Fruit fly (Drosophila melanogaster) whole organism, embryonic: ENCODE results near the gene CG11562.

ENCODE experiments used
- ATbp ChIP-seq: fragments of 200-800 bp; sonication (Bioruptor generic); optimal IDR thresholded peaks from 2 replicates; lab custom pipeline; 2017; ENCODE audit warnings: missing biosample characterization, mild to moderate bottlenecking, missing genetic modification characterization, missing genetic modification reagents
- Bgb ChIP-seq: fragments of 200-800 bp; sonication (Bioruptor generic); IDR thresholded peaks from 2 replicates; pipeline ENCODE4 v1.3.6; 2022; ENCODE audit warnings: missing biosample characterization, missing genetic modification characterization; ENCODE audit not compliant: partially characterized antibody
- C15 ChIP-seq: fragments of 200-800 bp; sonication (Bioruptor generic); IDR thresholded peaks from 3 replicates; pipeline ENCODE4 v1.3.6; 2022; ENCODE audit warnings: missing biosample characterization, missing genetic modification characterization
- CG10147 ChIP-seq: fragments of 200-800 bp; sonication (Bioruptor generic); optimal IDR thresholded peaks from 2 replicates; lab custom pipeline; 2019; ENCODE audit warnings: missing biosample characterization, mild to moderate bottlenecking, missing genetic modification characterization, moderate library complexity
- CG12299 ChIP-seq: fragments of 200-800 bp; sonication (Bioruptor generic); optimal IDR thresholded peaks from 2 replicates; lab custom pipeline; 2018; ENCODE audit warnings: missing biosample characterization, mild to moderate bottlenecking, missing genetic modification characterization
- CG12659 ChIP-seq: fragments of 200-800 bp; sonication (Bioruptor generic); optimal IDR thresholded peaks from 3 replicates; lab custom pipeline; 2017; ENCODE audit warnings: mild to moderate bottlenecking, missing biosample characterization, missing genetic modification reagents, missing genetic modification characterization
- CG13775 ChIP-seq: fragments of 200-800 bp; sonication (Bioruptor generic); optimal IDR thresholded peaks from 3 replicates; lab custom pipeline; 2017; ENCODE audit warnings: missing biosample characterization, mild to moderate bottlenecking, missing genetic modification characterization
- CG14014 ChIP-seq: fragments of 200-800 bp; sonication (Bioruptor generic); IDR thresholded peaks from 2 replicates; pipeline ENCODE4 v1.3.6; 2022; ENCODE audit warnings: missing biosample characterization, missing genetic modification characterization
- CG14441 ChIP-seq: fragments of 200-800 bp; sonication (Bioruptor generic); IDR thresholded peaks from 2 replicates; pipeline ENCODE4 v1.3.6; 2022; ENCODE audit warnings: missing biosample characterization, missing genetic modification characterization
- CG17802 ChIP-seq: fragments of 200-800 bp; sonication (Bioruptor generic); optimal IDR thresholded peaks from 2 replicates; lab custom pipeline; 2018; ENCODE audit warnings: missing biosample characterization, mild to moderate bottlenecking, missing genetic modification characterization, moderate library complexity
- CG17829 ChIP-seq: fragments of 200-800 bp; optimal IDR thresholded peaks from 2 replicates; lab custom pipeline; 2019; ENCODE audit warnings: missing biosample characterization, mild to moderate bottlenecking, missing genetic modification characterization, moderate library complexity
- CG1792 ChIP-seq: fragments of 200-800 bp; sonication (Bioruptor generic); optimal IDR thresholded peaks from 2 replicates; lab custom pipeline; 2016; ENCODE audit warnings: missing biosample characterization, missing genetic modification characterization
- CG2199 ChIP-seq: fragments of 200-800 bp; sonication (Bioruptor generic); IDR thresholded peaks from 3 replicates; pipeline ENCODE4 v1.3.6; 2022; ENCODE audit warnings: missing biosample characterization, missing genetic modification characterization
- CG2875 ChIP-seq: fragments of 200-800 bp; sonication (Bioruptor generic); optimal IDR thresholded peaks from 2 replicates; lab custom pipeline; 2017; ENCODE audit warnings: missing biosample characterization, mild to moderate bottlenecking, missing genetic modification characterization, missing genetic modification reagents
- CG31365 ChIP-seq: fragments of 200-800 bp; sonication (Bioruptor generic); optimal IDR thresholded peaks from 2 replicates; lab custom pipeline; 2018; ENCODE audit warnings: missing biosample characterization, mild to moderate bottlenecking, missing genetic modification characterization
- CG3163 ChIP-seq: fragments of 200-800 bp; sonication (Bioruptor generic); optimal IDR thresholded peaks from 3 replicates; lab custom pipeline; 2016; ENCODE audit warnings: missing biosample characterization, missing genetic modification characterization
- CG32772 ChIP-seq: fragments of 200-800 bp; sonication (Bioruptor generic); IDR thresholded peaks from 2 replicates; pipeline ENCODE4 v1.3.6; 2022; ENCODE audit warnings: missing biosample characterization, missing genetic modification characterization
- CG42726 ChIP-seq: fragments of 200-800 bp; sonication (Bioruptor generic); IDR thresholded peaks from 2 replicates; pipeline ENCODE4 v1.3.6; 2022; ENCODE audit warnings: missing biosample characterization, missing genetic modification characterization; ENCODE audit not compliant: partially characterized antibody
- CG4282 ChIP-seq: fragments of 200-800 bp; sonication (Bioruptor generic); optimal IDR thresholded peaks from 2 replicates; lab custom pipeline; 2016; ENCODE audit warnings: missing biosample characterization, missing genetic modification characterization
- CG43689 ChIP-seq: fragments of 200-800 bp; sonication (Bioruptor generic); IDR thresholded peaks from 2 replicates; pipeline ENCODE4 v1.3.6; 2022; ENCODE audit warnings: missing biosample characterization, missing genetic modification characterization
- CG4617 ChIP-seq: fragments of 200-800 bp; sonication (Bioruptor generic); optimal IDR thresholded peaks from 3 replicates; lab custom pipeline; 2016; ENCODE audit warnings: missing biosample characterization, missing genetic modification characterization, borderline replicate concordance
- CG6654 ChIP-seq: fragments of 200-800 bp; sonication (Bioruptor generic); optimal IDR thresholded peaks from 2 replicates; lab custom pipeline; 2017; ENCODE audit warnings: missing biosample characterization, mild to moderate bottlenecking, missing genetic modification characterization
- CG8478 ChIP-seq: fragments of >200 bp; optimal IDR thresholded peaks from 2 replicates; lab custom pipeline; 2018
- CG9609 ChIP-seq: fragments of 200-800 bp; sonication (Bioruptor generic); optimal IDR thresholded peaks from 3 replicates; lab custom pipeline; 2016; ENCODE audit warnings: missing biosample characterization, missing genetic modification characterization
- CG9797 ChIP-seq: fragments of 200-800 bp; sonication (Bioruptor generic); optimal IDR thresholded peaks from 3 replicates; lab custom pipeline; 2018; ENCODE audit warnings: missing biosample characterization, mild to moderate bottlenecking, missing genetic modification characterization
- CG9817 ChIP-seq: fragments of 200-800 bp; sonication (Bioruptor generic); optimal IDR thresholded peaks from 2 replicates; lab custom pipeline; 2018; ENCODE audit warnings: missing biosample characterization, mild to moderate bottlenecking, missing genetic modification characterization, moderate library complexity
- H2.0 ChIP-seq: fragments of 200-800 bp; sonication (Bioruptor generic); IDR thresholded peaks from 2 replicates; pipeline ENCODE4 v1.3.6; 2022; ENCODE audit warnings: missing biosample characterization, missing genetic modification characterization
- HLH3B ChIP-seq: fragments of 200-800 bp; sonication (Bioruptor generic); IDR thresholded peaks from 2 replicates; pipeline ENCODE4 v1.3.6; 2022; ENCODE audit warnings: missing biosample characterization, missing genetic modification characterization
- HLH54F ChIP-seq: fragments of 200-800 bp; sonication (Bioruptor generic); optimal IDR thresholded peaks from 3 replicates; lab custom pipeline; 2016; ENCODE audit warnings: missing biosample characterization, missing genetic modification characterization
- Lpt ChIP-seq: fragments of >200 bp; optimal IDR thresholded peaks from 2 replicates; lab custom pipeline; 2018; ENCODE audit warnings: missing biosample characterization, missing genetic modification characterization
- MBD-R2 ChIP-seq: fragments of 200-800 bp; sonication (Bioruptor generic); IDR thresholded peaks from 2 replicates; pipeline ENCODE4 v1.3.6; 2022; ENCODE audit warnings: missing biosample characterization, missing genetic modification characterization
- Taf1 ChIP-seq: fragments of 200-800 bp; sonication (Bioruptor generic); IDR thresholded peaks from 2 replicates; pipeline ENCODE4 v1.3.6; 2022; ENCODE audit warnings: missing biosample characterization, missing genetic modification characterization
- ap ChIP-seq: fragments of 200-800 bp; sonication (Bioruptor generic); IDR thresholded peaks from 2 replicates; pipeline ENCODE4 v1.3.6; 2022; ENCODE audit warnings: missing biosample characterization, missing genetic modification characterization
- br ChIP-seq: fragments of >200 bp; optimal IDR thresholded peaks from 2 replicates; lab custom pipeline; 2017
- chinmo ChIP-seq: fragments of 200-800 bp; sonication (Bioruptor generic); IDR thresholded peaks from 4 replicates; pipeline ENCODE4 v1.3.6; 2022; ENCODE audit warnings: missing biosample characterization, missing genetic modification characterization; ENCODE audit not compliant: partially characterized antibody
- chm ChIP-seq: fragments of 200-800 bp; sonication (Bioruptor generic); IDR thresholded peaks from 2 replicates; pipeline ENCODE4 v1.3.6; 2022; ENCODE audit warnings: missing biosample characterization, missing genetic modification characterization
- emc ChIP-seq: fragments of 200-800 bp; sonication (Bioruptor generic); optimal IDR thresholded peaks from 2 replicates; lab custom pipeline; 2016; ENCODE audit warnings: missing biosample characterization, missing genetic modification characterization
- eyg ChIP-seq: fragments of 200-800 bp; sonication (Bioruptor generic); optimal IDR thresholded peaks from 3 replicates; lab custom pipeline; 2016; ENCODE audit warnings: missing biosample characterization, missing genetic modification characterization
- ken ChIP-seq: fragments of 200-800 bp; sonication (Bioruptor generic); IDR thresholded peaks from 3 replicates; pipeline ENCODE4 v1.3.6; 2022; ENCODE audit warnings: missing biosample characterization, missing genetic modification characterization
- lilli ChIP-seq: fragments of 200-800 bp; sonication (Bioruptor generic); optimal IDR thresholded peaks from 3 replicates; lab custom pipeline; 2016; ENCODE audit warnings: missing biosample characterization, missing genetic modification characterization
- lov ChIP-seq, 2 experiments: fragments of 200-800 bp in 1 of 2; fragments of >200 bp in 1 of 2; sonication (Bioruptor generic) in 1 of 2; IDR thresholded peaks in 1 of 2; optimal IDR thresholded peaks in 1 of 2; 2 replicates in 1 of 2; 3 replicates in 1 of 2; pipeline versions ENCODE4 v1.3.6 to Lab custom; 2017 to 2022; ENCODE audit warnings: missing biosample characterization in 1 of 2, missing genetic modification characterization in 1 of 2
- nerfin-1 ChIP-seq: fragments of 200-800 bp; sonication (Bioruptor generic); optimal IDR thresholded peaks from 3 replicates; lab custom pipeline; 2019; ENCODE audit warnings: missing biosample characterization, mild to moderate bottlenecking, missing genetic modification characterization, moderate library complexity
- nerfin-2 ChIP-seq: fragments of 200-800 bp; sonication (Bioruptor generic); IDR thresholded peaks from 2 replicates; pipeline ENCODE4 v1.3.6; 2022; ENCODE audit warnings: missing biosample characterization, missing genetic modification characterization; ENCODE audit not compliant: partially characterized antibody
- onecut ChIP-seq: fragments of 200-800 bp; sonication (Bioruptor generic); IDR thresholded peaks from 2 replicates; pipeline ENCODE4 v1.3.6; 2022; ENCODE audit warnings: missing biosample characterization, missing genetic modification characterization
- org-1 ChIP-seq: fragments of 200-800 bp; sonication (Bioruptor generic); optimal IDR thresholded peaks from 2 replicates; lab custom pipeline; 2017; ENCODE audit warnings: missing biosample characterization, missing genetic modification characterization
- sna ChIP-seq: fragments of 200-800 bp; sonication (Bioruptor generic); IDR thresholded peaks from 2 replicates; pipeline ENCODE4 v1.3.6; 2022; ENCODE audit warnings: missing biosample characterization, missing genetic modification characterization; ENCODE audit not compliant: partially characterized antibody
- tin ChIP-seq: fragments of 200-800 bp; sonication (Bioruptor generic); optimal IDR thresholded peaks from 3 replicates; lab custom pipeline; 2016; ENCODE audit warnings: missing biosample characterization, missing genetic modification characterization
- unc-4 ChIP-seq: fragments of 200-800 bp; sonication (Bioruptor generic); IDR thresholded peaks from 2 replicates; pipeline ENCODE4 v1.3.6; 2022; ENCODE audit warnings: missing biosample characterization, missing genetic modification characterization; ENCODE audit not compliant: partially characterized antibody
- wor ChIP-seq: fragments of 200-800 bp; sonication (Bioruptor generic); IDR thresholded peaks from 2 replicates; pipeline ENCODE4 v1.3.6; 2022; ENCODE audit warnings: missing biosample characterization, missing genetic modification characterization
- zen ChIP-seq: fragments of 200-800 bp; sonication (Bioruptor generic); optimal IDR thresholded peaks from 3 replicates; lab custom pipeline; 2018; ENCODE audit warnings: missing biosample characterization, mild to moderate bottlenecking, missing genetic modification characterization, moderate library complexity

The CG11562 gene

dm6 chr2L:250507-251215 lies 41.6 kb upstream of the CG11562 start, which contains the start of gene kis (continued):
- TF ChIP-seq C15 (GFP tag; lab: Robert Waterston, UW) (no peak), br (no peak), ken (GFP tag; lab: Robert Waterston, UW) (no peak), sna (GFP tag; lab: Robert Waterston, UW) (peak; percentile 97), CG4282 (GFP tag; lab: Kevin White, UChicago) (peak; percentile 4), Lpt (GFP tag; lab: Kevin White, UChicago) (no peak), wor (GFP tag; lab: Robert Waterston, UW) (no peak), CG14441 (GFP tag; lab: Robert Waterston, UW) (no peak), tin (GFP tag; lab: Kevin White, UChicago) (peak; percentile 40), HLH54F (GFP tag; lab: Kevin White, UChicago) (peak; percentile 60), CG31365 (peak; percentile 12), CG2199 (GFP tag; lab: Robert Waterston, UW) (no peak), CG12659 (GFP tag; lab: Kevin White, UChicago) (peak; percentile 93), chm (GFP tag; lab: Robert Waterston, UW) (0 out of 2 replicates have a peak, but pooled peaks have one; percentile 29), eyg (GFP tag; lab: Kevin White, UChicago) (peak; percentile 50), CG4617 (peak; percentile 84), MBD-R2 (GFP tag; lab: Robert Waterston, UW) (peak; percentile 50), CG12299 (peak; percentile 40), nerfin-2 (GFP tag; lab: Robert Waterston, UW) (peak; percentile 80), CG8478 (lab: Kevin White, UChicago) (no peak), onecut (GFP tag; lab: Robert Waterston, UW) (0 out of 2 replicates have a peak, but pooled peaks have one; percentile 31), ap (GFP tag; lab: Robert Waterston, UW) (no peak), unc-4 (peak; percentile 97), CG6654 (no peak), CG17829 (tag; lab: Kevin White, UChicago) (peak; percentile 37), CG14014 (GFP tag; lab: Robert Waterston, UW) (no peak), CG10147 (GFP tag; lab: Kevin White, UChicago) (peak; percentile 47), CG3163 (GFP tag; lab: Kevin White, UChicago) (peak; percentile 43), CG9797 (GFP tag; lab: Kevin White, UChicago) (peak; percentile 69), CG17802 (tag; lab: Kevin White, UChicago) (no peak), zen (tag; lab: Kevin White, UChicago) (peak; percentile 39), CG9609 (GFP tag; lab: Kevin White, UChicago) (no peak), chinmo (GFP tag; lab: Robert Waterston, UW) (peak; percentile 92), CG2875 (GFP tag; lab: Kevin White, UChicago) (no peak), HLH3B (GFP tag; lab: Robert Waterston, UW) (no peak; the same call in 1 of the 2 replicates), Taf1 (GFP tag; lab: Robert Waterston, UW) (no peak), CG1792 (GFP tag; lab: Kevin White, UChicago) (peak; percentile 16), CG13775 (GFP tag; lab: Kevin White, UChicago) (peak; percentile 21), nerfin-1 (peak; percentile 48), emc (GFP tag; lab: Kevin White, UChicago) (peak; percentile 10), org-1 (GFP tag; lab: Kevin White, UChicago) (no peak), lov (optimal IDR thresholded peaks at IDR 0.05; lab: Kevin White, UChicago) (no peak), lov (GFP tag; IDR thresholded peaks at IDR 0.05; lab: Robert Waterston, UW) (0 out of 3 replicates have a peak, but pooled peaks have one; percentile 48), H2.0 (no peak), lilli (GFP tag; lab: Kevin White, UChicago) (peak; percentile 76), CG9817 (tag; lab: Kevin White, UChicago) (peak; percentile 36), CG42726 (GFP tag; lab: Robert Waterston, UW) (peak; percentile 97), ATbp (GFP tag; lab: Kevin White, UChicago) (no peak), CG32772 (GFP tag; lab: Robert Waterston, UW) (no peak), Bgb (peak; percentile 96), CG43689 (GFP tag; lab: Robert Waterston, UW) (no peak)
